Fruit fly (Drosophila melanogaster) Kc167 (cell line): ENCODE data around the gene ghi.

Experiments used
- Myc ChIP-seq: fragments of >200 bp; optimal IDR thresholded peaks from 2 replicates; lab custom pipeline; 2017; ENCODE audit warnings: missing external identifiers
- Sin3A ChIP-seq: fragments of >200 bp; optimal IDR thresholded peaks from 2 replicates; lab custom pipeline; 2018; ENCODE audit warnings: missing external identifiers
- h ChIP-seq: fragments of >200 bp; optimal IDR thresholded peaks from 3 replicates; lab custom pipeline; 2018; ENCODE audit warnings: missing external identifiers
- insv ChIP-seq: fragments of >200 bp; optimal IDR thresholded peaks from 3 replicates; lab custom pipeline; 2018; ENCODE audit warnings: missing external identifiers
- psq ChIP-seq: fragments of >200 bp; optimal IDR thresholded peaks from 2 replicates; lab custom pipeline; 2017; ENCODE audit warnings: missing external identifiers
- ttk ChIP-seq: sonication (Bioruptor generic); optimal IDR thresholded peaks from 2 replicates; lab custom pipeline; 2017; ENCODE audit warnings: missing external identifiers

ghi gene

dm6 chr3L:9435315-9435714 lies 16.4 kb upstream of the ghi start, which contains the start of gene CG42526:
Gene CG42526, minus strand, starts transcription at chr3L:9435399.
- TF ChIP-seq Sin3A (lab: Kevin White, UChicago) (no peak), psq (no peak), insv (lab: Kevin White, UChicago) (no peak), Myc (no peak), h (lab: Kevin White, UChicago) (no peak), ttk (lab: Kevin White, UChicago) (no peak)

dm6 chr3L:9435831-9436230 lies 15.8 kb upstream of the ghi start:
- no peak for TF ChIP-seq insv (lab: Kevin White, UChicago)
- TF ChIP-seq psq = no peak
- TF ChIP-seq h (lab: Kevin White, UChicago) = no peak
- TF ChIP-seq Myc = no peak
- TF ChIP-seq ttk (lab: Kevin White, UChicago) = no peak
- no peak for TF ChIP-seq Sin3A (lab: Kevin White, UChicago)

- TF ChIP-seq psq (no peak), ttk (lab: Kevin White, UChicago) (no peak), Myc (no peak), h (lab: Kevin White, UChicago) (no peak), Sin3A (lab: Kevin White, UChicago) (no peak), insv (lab: Kevin White, UChicago) (no peak)
Measured at dm6 chr3L:9438858-9439257, 12.8 kb upstream of the ghi start.

- no peak for TF ChIP-seq Sin3A (lab: Kevin White, UChicago)
- TF ChIP-seq ttk (lab: Kevin White, UChicago) = no peak
- no peak for TF ChIP-seq insv (lab: Kevin White, UChicago)
- no peak for TF ChIP-seq Myc
- TF ChIP-seq h (lab: Kevin White, UChicago) = no peak
- no peak for TF ChIP-seq psq
Measured at dm6 chr3L:9441907-9442479, 9.7 kb upstream of the ghi start, which contains the start of the genes Bet3 and Nf-YA. Gene Bet3, minus strand, starts transcription at chr3L:9442267. Gene Nf-YA, minus strand, starts transcription at chr3L:9442267.

dm6 chr3L:9442625-9443282 lies 8.9 kb upstream of the ghi start, which contains the start of gene Srg3:
Gene Srg3, plus strand, starts transcription at chr3L:9443232.
- TF ChIP-seq Myc (no peak), psq (no peak), h (lab: Kevin White, UChicago) (no peak), ttk (lab: Kevin White, UChicago) (no peak), insv (lab: Kevin White, UChicago) (no peak), Sin3A (lab: Kevin White, UChicago) (no peak)

- no peak for TF ChIP-seq h (lab: Kevin White, UChicago)
- no peak for TF ChIP-seq insv (lab: Kevin White, UChicago)
- TF ChIP-seq psq = no peak
- no peak for TF ChIP-seq Sin3A (lab: Kevin White, UChicago)
- no peak for TF ChIP-seq ttk (lab: Kevin White, UChicago)
Measured at dm6 chr3L:9446731-9447238, 4.9 kb upstream of the ghi start, which contains the start of gene CG3529. Gene CG3529, plus strand, starts transcription at chr3L:9446864.

dm6 chr3L:9447239-9447777 lies 4.4 kb upstream of the ghi start:
- TF ChIP-seq Sin3A (lab: Kevin White, UChicago) = no peak
- TF ChIP-seq psq = no peak
- TF ChIP-seq Myc = no peak
- no peak for TF ChIP-seq ttk (lab: Kevin White, UChicago)
- TF ChIP-seq insv (lab: Kevin White, UChicago) = no peak
- TF ChIP-seq h (lab: Kevin White, UChicago) = no peak

- TF ChIP-seq insv (lab: Kevin White, UChicago) (no peak), Sin3A (lab: Kevin White, UChicago) (no peak), Myc (no peak), ttk (lab: Kevin White, UChicago) (no peak), psq (no peak), h (lab: Kevin White, UChicago) (no peak)
Measured at dm6 chr3L:9452422-9452821, 746 bp downstream of the ghi start.

- TF ChIP-seq Myc (no peak), ttk (lab: Kevin White, UChicago) (no peak), Sin3A (lab: Kevin White, UChicago) (no peak), psq (no peak), h (lab: Kevin White, UChicago) (no peak), insv (lab: Kevin White, UChicago) (no peak)
Measured at dm6 chr3L:9455819-9456388, 4.2 kb downstream of the ghi start, which contains the start of the genes phol and CG3552. Gene phol, minus strand, starts transcription at chr3L:9456281. Gene CG3552, plus strand, starts transcription at chr3L:9456318.

- TF ChIP-seq Myc (no peak), insv (lab: Kevin White, UChicago) (no peak), psq (no peak), Sin3A (lab: Kevin White, UChicago) (no peak), h (lab: Kevin White, UChicago) (no peak), ttk (lab: Kevin White, UChicago) (no peak)
Measured at dm6 chr3L:9456389-9456788, 4.7 kb downstream of the ghi start.

- TF ChIP-seq psq (no peak), insv (lab: Kevin White, UChicago) (no peak), Sin3A (lab: Kevin White, UChicago) (no peak), h (lab: Kevin White, UChicago) (no peak), Myc (no peak), ttk (lab: Kevin White, UChicago) (no peak)
Measured at dm6 chr3L:9457619-9458092, 6.0 kb downstream of the ghi start, which contains the start of gene CG3437. Gene CG3437, minus strand, starts transcription at chr3L:9457669.
